Fruit fly (Drosophila melanogaster): ENCODE data around the gene CG5653.

The CG5653 gene

dm6 chr3L:9011485-9012389 is 45.6 kb upstream of the CG5653 start (continued):
- TF ChIP-seq cyc (GFP tag; optimal IDR thresholded peaks at IDR 0.05) (no peak), CG1621 (tag; optimal IDR thresholded peaks at IDR 0.05) (no peak), CG8632 (GFP tag; optimal IDR thresholded peaks at IDR 0.05) (no peak), CG10669 (GFP tag; optimal IDR thresholded peaks at IDR 0.05) (peak; percentile 18)

- TF ChIP-seq CG8119 (GFP tag; IDR thresholded peaks at IDR 0.05), result no peak
- no peak for TF ChIP-seq CG31627 (GFP tag; optimal IDR thresholded peaks at IDR 0.05)
- TF ChIP-seq CG11762 (GFP tag; optimal IDR thresholded peaks at IDR 0.05; ENCODE audit: insufficient read depth), result no peak
- no peak for TF ChIP-seq Eip93F (GFP tag; optimal IDR thresholded peaks at IDR 0.05)
- no peak for TF ChIP-seq CG6808 (GFP tag; optimal IDR thresholded peaks at IDR 0.05)
- TF ChIP-seq CG11294 (GFP tag; IDR thresholded peaks at IDR 0.05), result no peak
- TF ChIP-seq Eip78C (GFP tag), result no peak
- no peak for TF ChIP-seq CG10669 (GFP tag; optimal IDR thresholded peaks at IDR 0.05)
- TF ChIP-seq eg (GFP tag; IDR thresholded peaks at IDR 0.05), result no peak
- no peak for TF ChIP-seq vri (GFP tag; optimal IDR thresholded peaks at IDR 0.05)
- no peak for TF ChIP-seq CG15336 (GFP tag; IDR thresholded peaks at IDR 0.05)
- TF ChIP-seq CG8319 (GFP tag; optimal IDR thresholded peaks at IDR 0.05), result no peak
Observed at dm6 chr3L:9009738-9010137, 43.6 kb upstream of the CG5653 start, which contains the start of gene CG5194. Gene CG5194, minus strand, starts transcription at chr3L:9009838.

- TF ChIP-seq ss (GFP tag; optimal IDR thresholded peaks at IDR 0.05) (peak in 1 of 2 experiments; percentile 60), CG6163 (GFP tag; IDR thresholded peaks at IDR 0.05) (peak; percentile 52; the same call in 1 of the 3 replicates), fkh (GFP tag; optimal IDR thresholded peaks at IDR 0.05) (peak; percentile 43), Eip75B (GFP tag; optimal IDR thresholded peaks at IDR 0.05) (no peak), CG11902 (GFP tag; optimal IDR thresholded peaks at IDR 0.05) (no peak), CG6854 (GFP tag; optimal IDR thresholded peaks at IDR 0.05) (peak; percentile 93), achi (GFP tag; optimal IDR thresholded peaks at IDR 0.05) (no peak), CG8319 (GFP tag; optimal IDR thresholded peaks at IDR 0.05) (peak; percentile 99), svp (GFP tag) (peak; percentile 98), CG1621 (tag; optimal IDR thresholded peaks at IDR 0.05) (peak; percentile 3)
Observed at dm6 chr3L:9004788-9005246, 38.6 kb upstream of the CG5653 start, which contains the start of gene Doc3. Gene Doc3, plus strand, starts transcription at chr3L:9005196.

dm6 chr3L:9003369-9003768 is 37.2 kb upstream of the CG5653 start:
- TF ChIP-seq Hr4 (GFP tag; optimal IDR thresholded peaks at IDR 0.05), result no peak
- no peak for TF ChIP-seq CG34406 (GFP tag; optimal IDR thresholded peaks at IDR 0.05)
- no peak for TF ChIP-seq CG6792 (GFP tag; optimal IDR thresholded peaks at IDR 0.05)
- no peak for TF ChIP-seq OdsH (GFP tag; optimal IDR thresholded peaks at IDR 0.05)
- no peak for TF ChIP-seq CG16779 (tag; optimal IDR thresholded peaks at IDR 0.05)
- no peak for TF ChIP-seq pdm3 (GFP tag; optimal IDR thresholded peaks at IDR 0.05)
- TF ChIP-seq Sox14 (GFP tag; optimal IDR thresholded peaks at IDR 0.05), result no peak
- no peak for TF ChIP-seq CG1621 (tag; optimal IDR thresholded peaks at IDR 0.05)
- TF ChIP-seq Met (GFP tag; optimal IDR thresholded peaks at IDR 0.05), result no peak

- TF ChIP-seq fd85E (GFP tag; optimal IDR thresholded peaks at IDR 0.05), result no peak
Observed at dm6 chr3L:9002527-9002926, 36.4 kb upstream of the CG5653 start.

All from whole organism, prepupa.